Worm (Caenorhabditis elegans) whole organism, L3 larva: ENCODE data around the gene H08J19.1.

Experiments used
- ZK546.5 ChIP-seq: sonication (generic microtip); optimal IDR thresholded peaks from 2 replicates; lab custom pipeline; 2017; ENCODE audit warnings: missing biosample characterization, missing genetic modification characterization
- aly-2 ChIP-seq: fragments of 150-350 bp; optimal IDR thresholded peaks from 2 replicates; lab custom pipeline; 2014; ENCODE audit warnings: missing biosample characterization, missing genetic modification characterization
- elt-1 ChIP-seq: fragments of 150-350 bp; optimal IDR thresholded peaks from 2 replicates; lab custom pipeline; 2014; ENCODE audit warnings: missing biosample characterization, missing genetic modification characterization
- lin-15B ChIP-seq: fragments of 150-350 bp; optimal IDR thresholded peaks from 2 replicates; lab custom pipeline; 2014; ENCODE audit warnings: missing biosample characterization, missing genetic modification characterization
- mdl-1 ChIP-seq: fragments of 150-350 bp; optimal IDR thresholded peaks from 2 replicates; lab custom pipeline; 2014; ENCODE audit warnings: missing biosample characterization, missing genetic modification characterization
- nhr-76 ChIP-seq: fragments of 150-350 bp; sonication (generic microtip); optimal IDR thresholded peaks from 5 replicates; lab custom pipeline; 2014; ENCODE audit warnings: missing biosample characterization, missing genetic modification characterization
- pha-4 ChIP-seq: fragments of 150-350 bp; optimal IDR thresholded peaks from 2 replicates; lab custom pipeline; 2014; ENCODE audit warnings: missing biosample characterization, missing genetic modification reagents, missing genetic modification characterization
- snpc-4 ChIP-seq: fragments of 150-350 bp; optimal IDR thresholded peaks from 2 replicates; lab custom pipeline; 2014; ENCODE audit warnings: missing biosample characterization, missing genetic modification characterization

ce11 chrX:15630340-15630739, 12.4 kb upstream of the H08J19.1 start, which contains the start of gene K09E9.4:
- TF ChIP-seq snpc-4 (tag; lab: Kevin White, UChicago) (no peak), lin-15B (tag; lab: Kevin White, UChicago) (no peak), ZK546.5 (tag; lab: Kevin White, UChicago) (no peak), aly-2 (tag; lab: Kevin White, UChicago) (no peak), pha-4 (no peak), nhr-76 (tag; lab: Kevin White, UChicago) (no peak), mdl-1 (tag; lab: Kevin White, UChicago) (no peak), elt-1 (tag; lab: Kevin White, UChicago) (no peak)
